Worm (Caenorhabditis elegans) whole organism, L4 larva: ENCODE measurements around the gene R05G6.4.
A peak's percentile ranks its signal among the peaks of the same experiment; 100 is the strongest.

ENCODE experiments used
- F26F4.8 ChIP-seq: fragments of 200-800 bp; sonication (Bioruptor generic); conservative IDR thresholded peaks from 2 replicates; pipeline ENCODE4 v1.3.6; 2022; ENCODE audit warnings: missing genetic modification characterization, missing compliant biosample characterization
- T20F7.1 ChIP-seq: fragments of 200-800 bp; sonication (Bioruptor generic); optimal IDR thresholded peaks from 2 replicates; lab custom pipeline; 2018; ENCODE audit warnings: mild to moderate bottlenecking, missing genetic modification characterization, missing compliant biosample characterization
- Y48G9A.11 ChIP-seq: fragments of 200-800 bp; sonication (Bioruptor generic); IDR thresholded peaks from 2 replicates; pipeline ENCODE4 v1.3.6; 2022; ENCODE audit warnings: missing genetic modification reagents, missing genetic modification characterization, missing compliant biosample characterization
- Y75B8A.6 ChIP-seq: fragments of 200-800 bp; sonication (Bioruptor generic); IDR thresholded peaks from 2 replicates; pipeline ENCODE4 v1.3.6; 2022; ENCODE audit warnings: missing genetic modification reagents, missing genetic modification characterization, missing compliant biosample characterization
- ZK337.2 ChIP-seq: fragments of 200-800 bp; sonication (Bioruptor generic); IDR thresholded peaks from 2 replicates; pipeline ENCODE4 v1.3.6; 2022; ENCODE audit warnings: missing genetic modification reagents, missing genetic modification characterization, missing compliant biosample characterization
- aha-1 ChIP-seq: fragments of 150-350 bp; peaks from one replicate; lab custom pipeline; 2014; ENCODE audit warnings: missing biosample characterization, missing genetic modification characterization
- aly-2 ChIP-seq: sonication (generic microtip); optimal IDR thresholded peaks from 2 replicates; lab custom pipeline; 2018; ENCODE audit warnings: missing biosample characterization, missing genetic modification characterization
- ama-1 ChIP-seq: fragments of 150-350 bp; optimal IDR thresholded peaks from 2 replicates; lab custom pipeline; 2014; ENCODE audit warnings: inconsistent platforms, mixed read lengths
- arid-1 ChIP-seq: fragments of 200-800 bp; sonication (Bioruptor generic); conservative IDR thresholded peaks from 2 replicates; pipeline ENCODE4 v1.3.6; 2022; ENCODE audit warnings: missing genetic modification reagents, missing genetic modification characterization, missing compliant biosample characterization
- ceh-28 ChIP-seq: fragments of 150-350 bp; optimal IDR thresholded peaks from 2 replicates; lab custom pipeline; 2014; ENCODE audit warnings: missing biosample characterization, missing genetic modification reagents, missing genetic modification characterization
- ceh-32 ChIP-seq: sonication (generic microtip); optimal IDR thresholded peaks from 2 replicates; lab custom pipeline; 2016; ENCODE audit warnings: mild to moderate bottlenecking, missing genetic modification characterization, missing compliant biosample characterization; ENCODE audit not compliant: poor library complexity
- cey-2 ChIP-seq: sonication (generic microtip); optimal IDR thresholded peaks from 3 replicates; lab custom pipeline; 2017; ENCODE audit warnings: missing genetic modification characterization, mild to moderate bottlenecking, missing compliant biosample characterization, antibody characterized with exemption, borderline replicate concordance; ENCODE audit not compliant: insufficient read depth
- daf-16 ChIP-seq, 3 experiments: sonication (generic microtip); optimal IDR thresholded peaks; 2 replicates each; lab custom pipeline; 2016 to 2017; ENCODE audit warnings: missing genetic modification characterization in 3 of 3, missing genetic modification reagents in 3 of 3, mild to moderate bottlenecking in 2 of 3, missing compliant biosample characterization in 2 of 3, missing biosample characterization in 1 of 3, moderate library complexity in 1 of 3
- dmd-6 ChIP-seq: fragments of 200-800 bp; sonication (Bioruptor generic); IDR thresholded peaks from 2 replicates; pipeline ENCODE4 v1.3.6; 2022; ENCODE audit warnings: missing genetic modification reagents, missing genetic modification characterization, missing compliant biosample characterization
- dve-1 ChIP-seq: sonication (generic microtip); optimal IDR thresholded peaks from 2 replicates; lab custom pipeline; 2017; ENCODE audit warnings: antibody characterized with exemption, mild to moderate bottlenecking, missing genetic modification characterization, missing compliant biosample characterization; ENCODE audit not compliant: insufficient read depth
- egl-27 ChIP-seq: sonication (generic microtip); optimal IDR thresholded peaks from 3 replicates; lab custom pipeline; 2017; ENCODE audit warnings: missing biosample characterization, missing genetic modification reagents, missing genetic modification characterization
- fos-1 ChIP-seq: fragments of 150-350 bp; optimal IDR thresholded peaks from 2 replicates; lab custom pipeline; 2014; ENCODE audit warnings: missing biosample characterization, missing genetic modification characterization
- hlh-11 ChIP-seq: fragments of 200-800 bp; sonication (Bioruptor generic); optimal IDR thresholded peaks from 2 replicates; lab custom pipeline; 2018; ENCODE audit warnings: mild to moderate bottlenecking, missing genetic modification characterization, missing compliant biosample characterization
- jun-1 ChIP-seq: fragments of 150-350 bp; optimal IDR thresholded peaks from 2 replicates; lab custom pipeline; 2014; ENCODE audit warnings: missing biosample characterization, missing genetic modification reagents, missing genetic modification characterization
- lim-7 ChIP-seq: fragments of 200-800 bp; sonication (Bioruptor generic); IDR thresholded peaks from 2 replicates; pipeline ENCODE4 v1.3.6; 2022; ENCODE audit warnings: missing genetic modification characterization, missing compliant biosample characterization
- lin-15B ChIP-seq: fragments of 150-350 bp; sonication (generic microtip); optimal IDR thresholded peaks from 3 replicates; lab custom pipeline; 2014; ENCODE audit warnings: missing biosample characterization, missing genetic modification characterization
- lin-38 ChIP-seq: fragments of 200-800 bp; sonication (Bioruptor generic); IDR thresholded peaks from 2 replicates; pipeline ENCODE4 v1.3.6; 2022; ENCODE audit warnings: missing genetic modification reagents, missing genetic modification characterization, missing compliant biosample characterization
- madf-5 ChIP-seq, 2 experiments: fragments of 200-800 bp; sonication (Bioruptor generic); IDR thresholded peaks; 2 replicates each; pipeline ENCODE4 v1.3.6; 2022; ENCODE audit warnings: missing compliant biosample characterization in 2 of 2, missing genetic modification characterization in 2 of 2
- madf-9 ChIP-seq: fragments of 200-800 bp; sonication (Bioruptor generic); conservative IDR thresholded peaks from 2 replicates; pipeline ENCODE4 v1.3.6; 2022; ENCODE audit warnings: missing genetic modification reagents, missing genetic modification characterization, missing compliant biosample characterization
- mdl-1 ChIP-seq, 2 experiments: fragments of 150-350 bp in 1 of 2; sonication (generic microtip) in 1 of 2; optimal IDR thresholded peaks; 2 replicates each; lab custom pipeline; 2014 to 2017; ENCODE audit warnings: missing biosample characterization in 2 of 2, missing genetic modification characterization in 2 of 2
- mdt-29 ChIP-seq: fragments of 200-800 bp; sonication (Bioruptor generic); IDR thresholded peaks from 2 replicates; pipeline ENCODE4 v1.3.6; 2022; ENCODE audit warnings: missing genetic modification reagents, missing genetic modification characterization, missing compliant biosample characterization
- mxl-3 ChIP-seq: fragments of 200-800 bp; sonication (Bioruptor generic); optimal IDR thresholded peaks from 2 replicates; lab custom pipeline; 2018; ENCODE audit warnings: mild to moderate bottlenecking, missing genetic modification characterization, missing compliant biosample characterization
- nhr-10 ChIP-seq: fragments of 150-350 bp; optimal IDR thresholded peaks from 2 replicates; lab custom pipeline; 2014; ENCODE audit warnings: missing biosample characterization, missing genetic modification characterization
- nhr-11 ChIP-seq: fragments of 150-350 bp; optimal IDR thresholded peaks from 2 replicates; lab custom pipeline; 2014; ENCODE audit warnings: missing biosample characterization, missing genetic modification characterization
- nhr-111 ChIP-seq: fragments of 200-800 bp; sonication (Bioruptor generic); optimal IDR thresholded peaks from 2 replicates; lab custom pipeline; 2018; ENCODE audit warnings: mild to moderate bottlenecking, missing genetic modification characterization, missing compliant biosample characterization
- nhr-28 ChIP-seq: fragments of 150-350 bp; optimal IDR thresholded peaks from 2 replicates; lab custom pipeline; 2014; ENCODE audit warnings: missing biosample characterization, missing genetic modification characterization
- nhr-41 ChIP-seq: fragments of 200-800 bp; sonication (Bioruptor generic); IDR thresholded peaks from 2 replicates; pipeline ENCODE4 v1.3.6; 2022; ENCODE audit warnings: missing genetic modification reagents, missing genetic modification characterization, missing compliant biosample characterization
- nhr-48 ChIP-seq: sonication (generic microtip); optimal IDR thresholded peaks from 2 replicates; lab custom pipeline; 2016; ENCODE audit warnings: mild to moderate bottlenecking, missing genetic modification characterization, missing compliant biosample characterization
- nhr-77 ChIP-seq: fragments of 150-350 bp; optimal IDR thresholded peaks from 2 replicates; lab custom pipeline; 2014; ENCODE audit warnings: missing biosample characterization, missing genetic modification characterization
- pha-4 ChIP-seq, 2 experiments: fragments of 150-350 bp in 1 of 2; fragments of 200-800 bp in 1 of 2; sonication (Bioruptor generic) in 1 of 2; IDR thresholded peaks in 1 of 2; optimal IDR thresholded peaks in 1 of 2; 2 replicates each; pipeline versions ENCODE4 v1.3.6 to Lab custom; 2014 to 2022; ENCODE audit warnings: missing genetic modification characterization in 2 of 2, missing genetic modification reagents in 2 of 2, missing biosample characterization in 1 of 2, missing compliant biosample characterization in 1 of 2
- rbr-2 ChIP-seq: sonication (generic microtip); optimal IDR thresholded peaks from 2 replicates; lab custom pipeline; 2016; ENCODE audit warnings: missing genotype, missing genetic modification characterization, missing compliant biosample characterization
- set-16 ChIP-seq: fragments of 200-800 bp; sonication (Bioruptor generic); IDR thresholded peaks from 2 replicates; pipeline ENCODE4 v1.3.6; 2022; ENCODE audit warnings: missing genetic modification reagents, missing genetic modification characterization, missing compliant biosample characterization
- skn-1 ChIP-seq: fragments of 150-350 bp; optimal IDR thresholded peaks from 2 replicates; lab custom pipeline; 2014; ENCODE audit warnings: missing biosample characterization, missing genetic modification characterization
- spr-1 ChIP-seq: sonication (generic microtip); optimal IDR thresholded peaks from 2 replicates; lab custom pipeline; 2016; ENCODE audit warnings: mild to moderate bottlenecking, missing genetic modification characterization, missing compliant biosample characterization
- spr-3 ChIP-seq: fragments of 200-800 bp; sonication (Bioruptor generic); optimal IDR thresholded peaks from 2 replicates; lab custom pipeline; 2018; ENCODE audit warnings: mild to moderate bottlenecking, missing genetic modification characterization, missing compliant biosample characterization
- tra-1 ChIP-seq: fragments of 200-800 bp; sonication (Bioruptor generic); IDR thresholded peaks from 2 replicates; pipeline ENCODE4 v1.3.6; 2022; ENCODE audit warnings: missing genetic modification reagents, missing genetic modification characterization, missing compliant biosample characterization
- unc-39 ChIP-seq: sonication (generic microtip); optimal IDR thresholded peaks from 2 replicates; lab custom pipeline; 2017; ENCODE audit warnings: missing biosample characterization, missing genetic modification characterization
- unc-62 ChIP-seq, 3 experiments: fragments of 150-350 bp in 1 of 3; sonication (generic microtip); optimal IDR thresholded peaks in 2 of 3; peaks in 1 of 3; 1 replicate in 1 of 3; 2 replicates in 2 of 3; lab custom pipeline; 2014 to 2017; ENCODE audit warnings: missing biosample characterization in 3 of 3, missing genetic modification characterization in 3 of 3, missing genetic modification reagents in 3 of 3, missing genotype in 1 of 3
- zfp-3 ChIP-seq: fragments of 200-800 bp; sonication (Bioruptor generic); conservative IDR thresholded peaks from 2 replicates; pipeline ENCODE4 v1.3.6; 2022; ENCODE audit warnings: missing genetic modification reagents, missing genetic modification characterization, missing compliant biosample characterization
- zip-11 ChIP-seq: fragments of 200-800 bp; sonication (Bioruptor generic); IDR thresholded peaks from 2 replicates; pipeline ENCODE4 v1.3.6; 2022; ENCODE audit warnings: missing genetic modification characterization, missing compliant biosample characterization

The R05G6.4 gene

DNA sequence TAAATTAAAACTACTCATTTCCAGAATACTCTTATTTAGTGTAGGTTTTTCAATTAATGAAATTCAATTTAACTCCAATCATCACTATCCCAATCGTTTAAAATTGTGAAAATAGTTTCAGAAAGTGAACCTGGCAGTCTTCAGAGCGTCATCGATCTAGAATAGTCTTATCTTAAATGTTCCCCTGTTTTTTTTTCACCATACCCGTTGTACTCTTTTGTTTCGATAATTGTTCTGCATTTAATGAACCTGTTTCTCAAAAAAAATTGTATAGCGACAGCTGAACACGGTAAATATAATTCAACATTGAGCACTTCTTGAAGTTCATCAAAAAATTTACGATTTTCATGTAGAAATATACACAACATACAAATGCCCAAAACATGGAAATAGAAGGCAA, 38.2 kb downstream of the R05G6.4 start:
- TF ChIP-seq fos-1 (tag; lab: Kevin White, UChicago): no peak
- no peak for TF ChIP-seq arid-1 (GFP tag; lab: Robert Waterston, UW)
- TF ChIP-seq Y75B8A.6 (GFP tag; lab: Robert Waterston, UW): no peak
- no peak for TF ChIP-seq daf-16 (GFP tag; optimal IDR thresholded peaks at IDR 0.05; lab: Kevin White, UChicago)
- peak; percentile 30 for TF ChIP-seq daf-16 (tag; optimal IDR thresholded peaks at IDR 0.05; lab: Kevin White, UChicago)
- no peak for TF ChIP-seq cey-2 (tag; lab: Kevin White, UChicago)
- TF ChIP-seq T20F7.1 (GFP tag; lab: Kevin White, UChicago): peak; percentile 30
- TF ChIP-seq lin-15B (tag; lab: Kevin White, UChicago): no peak
- no peak for TF ChIP-seq madf-5 (GFP tag; IDR thresholded peaks at IDR 0.05; lab: Robert Waterston, UW)
- peak; percentile 83 for TF ChIP-seq aha-1 (tag; lab: Kevin White, UChicago)
- TF ChIP-seq egl-27 (tag; lab: Kevin White, UChicago): no peak
- TF ChIP-seq zip-11 (GFP tag; lab: Robert Waterston, UW): no peak
- no peak for TF ChIP-seq ama-1 (lab: Kevin White, UChicago)
- no peak for TF ChIP-seq jun-1
- TF ChIP-seq ceh-32 (tag; lab: Kevin White, UChicago): no peak
- TF ChIP-seq mdt-29 (GFP tag; lab: Robert Waterston, UW): no peak
- TF ChIP-seq hlh-11 (tag; lab: Kevin White, UChicago): no peak
- no peak for TF ChIP-seq madf-9 (GFP tag; lab: Robert Waterston, UW)
- TF ChIP-seq lin-38 (GFP tag; lab: Robert Waterston, UW): peak; percentile 41
- TF ChIP-seq zfp-3 (GFP tag; lab: Robert Waterston, UW): 0 out of 2 replicates have a peak, but pooled peaks have one; percentile 24
- TF ChIP-seq F26F4.8 (GFP tag; lab: Robert Waterston, UW): no peak
- TF ChIP-seq ceh-28 (tag; lab: Kevin White, UChicago): no peak
- TF ChIP-seq skn-1 (tag; lab: Kevin White, UChicago): no peak
- TF ChIP-seq spr-3 (GFP tag; lab: Kevin White, UChicago): no peak
- TF ChIP-seq nhr-77 (tag; lab: Kevin White, UChicago): no peak
- no peak for TF ChIP-seq dmd-6
- no peak for TF ChIP-seq Y48G9A.11
- TF ChIP-seq lim-7 (GFP tag; lab: Robert Waterston, UW): no peak
- TF ChIP-seq spr-1: no peak
- TF ChIP-seq unc-62 (GFP tag; optimal IDR thresholded peaks at IDR 0.05 in 1 of 2; lab: Kevin White, UChicago): no peak
- no peak for TF ChIP-seq unc-62 (tag; optimal IDR thresholded peaks at IDR 0.05; lab: Kevin White, UChicago)
- TF ChIP-seq nhr-41 (GFP tag; lab: Robert Waterston, UW): no peak
- no peak for TF ChIP-seq aly-2 (tag; lab: Kevin White, UChicago)
- no peak for TF ChIP-seq nhr-28 (tag; lab: Kevin White, UChicago)

DNA sequence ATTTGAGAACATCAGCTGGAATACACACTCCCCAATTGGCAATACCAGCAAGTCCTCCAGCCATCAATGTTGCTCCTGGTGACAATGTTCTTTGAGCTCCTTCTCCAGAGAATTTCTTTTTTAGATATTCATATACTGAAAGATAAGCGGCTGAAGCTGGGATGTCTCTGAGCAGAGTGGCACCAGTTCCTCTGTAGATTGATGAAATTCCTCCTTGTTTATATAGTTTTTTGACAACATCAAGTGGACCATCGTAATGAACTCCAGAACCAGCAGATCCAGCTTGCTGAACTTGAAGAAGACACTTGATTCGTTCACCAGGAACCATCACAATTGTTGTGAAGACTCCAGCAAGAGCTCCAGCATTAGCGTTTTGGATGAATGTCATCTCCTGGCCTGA, 39.1 kb downstream of the R05G6.4 start:
- no peak for TF ChIP-seq unc-39 (tag; lab: Kevin White, UChicago)
- TF ChIP-seq aha-1 (tag; lab: Kevin White, UChicago): peak; percentile 70
- no peak for TF ChIP-seq cey-2 (tag; lab: Kevin White, UChicago)
- TF ChIP-seq ZK337.2: no peak
- TF ChIP-seq tra-1: no peak
- no peak for TF ChIP-seq mdt-29 (GFP tag; lab: Robert Waterston, UW)
- peak in 1 of 2 experiments; percentile 74 for TF ChIP-seq unc-62 (GFP tag; optimal IDR thresholded peaks at IDR 0.05 in 1 of 2; lab: Kevin White, UChicago)
- no peak for TF ChIP-seq unc-62 (tag; optimal IDR thresholded peaks at IDR 0.05; lab: Kevin White, UChicago)

DNA sequence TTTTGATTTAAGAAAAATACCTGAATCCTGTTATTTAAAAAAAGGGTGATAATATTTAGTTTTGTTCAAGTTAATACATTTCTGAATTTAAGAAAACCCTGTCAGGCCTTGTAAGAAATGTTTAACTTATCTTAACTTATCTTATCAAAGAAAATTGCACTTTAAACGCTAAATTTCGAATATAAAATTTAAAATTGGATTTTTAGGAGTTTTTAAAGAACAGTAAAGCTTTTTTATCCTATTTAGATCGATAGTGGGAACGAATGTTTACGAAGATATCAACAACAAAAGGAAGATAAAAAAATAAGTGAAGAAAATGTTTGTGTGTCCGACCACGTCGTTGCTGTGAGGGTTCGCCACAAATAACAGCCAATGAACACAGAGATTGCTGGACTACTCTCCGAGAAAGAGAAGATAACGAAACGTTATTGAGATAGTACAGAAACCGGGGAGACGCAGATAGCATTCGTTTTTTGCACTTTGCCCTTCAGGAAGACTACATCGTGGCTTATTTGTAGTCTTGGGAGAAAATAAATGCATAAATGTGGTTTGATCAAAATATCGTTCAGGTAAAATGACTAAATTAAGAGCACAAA, 40.0 kb downstream of the R05G6.4 start, which contains the start of gene dif-1:
TSS of gene dif-1 (minus strand) at position 51 of the 596 bp plus-strand sequence.
- TF ChIP-seq nhr-11 (tag; lab: Kevin White, UChicago) (peak; percentile 67), F26F4.8 (GFP tag; lab: Robert Waterston, UW) (no peak), set-16 (GFP tag; lab: Robert Waterston, UW) (no peak), nhr-111 (no peak), dve-1 (peak; percentile 80), nhr-48 (tag; lab: Kevin White, UChicago) (peak; percentile 0), rbr-2 (peak; percentile 9), nhr-10 (tag; lab: Kevin White, UChicago) (peak; percentile 2), mxl-3 (GFP tag; lab: Kevin White, UChicago) (peak; percentile 44), hlh-11 (tag; lab: Kevin White, UChicago) (peak; percentile 73), nhr-28 (tag; lab: Kevin White, UChicago) (peak; percentile 96), pha-4 (GFP tag; IDR thresholded peaks at IDR 0.05; lab: Robert Waterston, UW) (no peak), pha-4 (tag; optimal IDR thresholded peaks at IDR 0.05; lab: Kevin White, UChicago) (peak; percentile 29), mdl-1 (tag; optimal IDR thresholded peaks at IDR 0.05; lab: Kevin White, UChicago) (peak in 1 of 2 experiments; percentile 33)
